Fruit fly (Drosophila melanogaster) ovary, adult (tissue): ENCODE measurements around the gene CG34244.

ENCODE experiments used
- CG17801 ChIP-seq: fragments of 200-800 bp; optimal IDR thresholded peaks from 2 replicates; lab custom pipeline; 2019; ENCODE audit warnings: missing biosample characterization, mild to moderate bottlenecking, missing genetic modification characterization, moderate library complexity; ENCODE audit not compliant: partially characterized antibody

CG34244 gene

dm6 chr3L:14235820-14236219, at the start of gene CG34244:
CG34244 (minus strand) TSS chr3L:14235941.
- peak; percentile 9 for TF ChIP-seq CG17801 (GFP tag; lab: Kevin White, UChicago)

dm6 chr3L:14282139-14282538, 46.4 kb upstream of the CG34244 start:
- no peak for TF ChIP-seq CG17801 (GFP tag; lab: Kevin White, UChicago)

- TF ChIP-seq CG17801 (GFP tag; lab: Kevin White, UChicago) = no peak
Measured at dm6 chr3L:14276129-14276528, 40.4 kb upstream of the CG34244 start.

- TF ChIP-seq CG17801 (GFP tag; lab: Kevin White, UChicago) = peak; percentile 45
Measured at dm6 chr3L:14274088-14275058, 38.6 kb upstream of the CG34244 start, which contains the start of gene fz. fz (plus strand) TSS chr3L:14274343.

- TF ChIP-seq CG17801 (GFP tag; lab: Kevin White, UChicago) = peak; percentile 79
Measured at dm6 chr3L:14272109-14273070, 36.6 kb upstream of the CG34244 start.

dm6 chr3L:14262770-14263169, 27.0 kb upstream of the CG34244 start:
- TF ChIP-seq CG17801 (GFP tag; lab: Kevin White, UChicago) = no peak

dm6 chr3L:14253455-14253854, 17.7 kb upstream of the CG34244 start:
- no peak for TF ChIP-seq CG17801 (GFP tag; lab: Kevin White, UChicago)

dm6 chr3L:14241065-14241464, 5.3 kb upstream of the CG34244 start:
- no peak for TF ChIP-seq CG17801 (GFP tag; lab: Kevin White, UChicago)

dm6 chr3L:14239325-14239724, 3.6 kb upstream of the CG34244 start:
- no peak for TF ChIP-seq CG17801 (GFP tag; lab: Kevin White, UChicago)

- TF ChIP-seq CG17801 (GFP tag; lab: Kevin White, UChicago) = no peak
Measured at dm6 chr3L:14236335-14236734, 594 bp upstream of the CG34244 start, which contains the start of gene CG7906. CG7906 (plus strand) TSS chr3L:14236635.

dm6 chr3L:14233169-14233568, 2.6 kb downstream of the CG34244 start, which contains the start of gene CG7924:
CG7924 (plus strand) TSS chr3L:14233469.
- TF ChIP-seq CG17801 (GFP tag; lab: Kevin White, UChicago) = no peak

- TF ChIP-seq CG17801 (GFP tag; lab: Kevin White, UChicago) = no peak
Measured at dm6 chr3L:14229481-14229880, 6.3 kb downstream of the CG34244 start.

dm6 chr3L:14229069-14229468, 6.7 kb downstream of the CG34244 start:
- TF ChIP-seq CG17801 (GFP tag; lab: Kevin White, UChicago) = no peak

dm6 chr3L:14223450-14223849, 12.3 kb downstream of the CG34244 start:
- TF ChIP-seq CG17801 (GFP tag; lab: Kevin White, UChicago) = no peak

dm6 chr3L:14222199-14222598, 13.5 kb downstream of the CG34244 start:
- no peak for TF ChIP-seq CG17801 (GFP tag; lab: Kevin White, UChicago)
